Worm (Caenorhabditis elegans) whole organism, L4 larva: ENCODE data around the gene F38B7.2.

ENCODE experiments used
- F49E8.2 ChIP-seq: sonication (generic microtip); optimal IDR thresholded peaks from 2 replicates; lab custom pipeline; 2016; ENCODE audit warnings: missing compliant biosample characterization, mild to moderate bottlenecking, missing genetic modification characterization, borderline replicate concordance
- T26A8.4 ChIP-seq: fragments of 200-800 bp; sonication (Bioruptor generic); IDR thresholded peaks from 2 replicates; pipeline ENCODE4 v1.3.6; 2022; ENCODE audit warnings: missing genetic modification characterization, missing compliant biosample characterization
- ZK546.5 ChIP-seq, 2 experiments: sonication (generic microtip); optimal IDR thresholded peaks; 2 replicates each; lab custom pipeline; 2017; ENCODE audit warnings: missing biosample characterization in 2 of 2, missing genetic modification characterization in 2 of 2
- aly-2 ChIP-seq: sonication (generic microtip); optimal IDR thresholded peaks from 2 replicates; lab custom pipeline; 2018; ENCODE audit warnings: missing biosample characterization, missing genetic modification characterization
- ama-1 ChIP-seq: fragments of 150-350 bp; optimal IDR thresholded peaks from 2 replicates; lab custom pipeline; 2014; ENCODE audit warnings: inconsistent platforms, mixed read lengths
- ceh-20 ChIP-seq: fragments of 200-800 bp; sonication (Bioruptor generic); IDR thresholded peaks from 2 replicates; pipeline ENCODE4 v1.3.6; 2022; ENCODE audit warnings: missing genetic modification reagents, missing genetic modification characterization, missing compliant biosample characterization
- ceh-28 ChIP-seq: fragments of 150-350 bp; optimal IDR thresholded peaks from 2 replicates; lab custom pipeline; 2014; ENCODE audit warnings: missing biosample characterization, missing genetic modification reagents, missing genetic modification characterization
- cey-2 ChIP-seq: sonication (generic microtip); optimal IDR thresholded peaks from 3 replicates; lab custom pipeline; 2017; ENCODE audit warnings: missing genetic modification characterization, mild to moderate bottlenecking, missing compliant biosample characterization, antibody characterized with exemption, borderline replicate concordance; ENCODE audit not compliant: insufficient read depth
- daf-12 ChIP-seq: fragments of 150-350 bp; optimal IDR thresholded peaks from 2 replicates; lab custom pipeline; 2014; ENCODE audit warnings: missing biosample characterization, missing genetic modification reagents, missing genetic modification characterization
- daf-16 ChIP-seq, 3 experiments: sonication (generic microtip); optimal IDR thresholded peaks; 2 replicates each; lab custom pipeline; 2016 to 2017; ENCODE audit warnings: missing genetic modification characterization in 3 of 3, missing genetic modification reagents in 3 of 3, mild to moderate bottlenecking in 2 of 3, missing compliant biosample characterization in 2 of 3, missing biosample characterization in 1 of 3, moderate library complexity in 1 of 3
- dmd-6 ChIP-seq: fragments of 200-800 bp; sonication (Bioruptor generic); IDR thresholded peaks from 2 replicates; pipeline ENCODE4 v1.3.6; 2022; ENCODE audit warnings: missing genetic modification reagents, missing genetic modification characterization, missing compliant biosample characterization
- dmd-8 ChIP-seq: fragments of 200-800 bp; sonication (Bioruptor generic); IDR thresholded peaks from 2 replicates; pipeline ENCODE4 v1.3.6; 2022; ENCODE audit warnings: missing genetic modification characterization, missing compliant biosample characterization
- dmd-9 ChIP-seq: fragments of 200-800 bp; sonication (Bioruptor generic); IDR thresholded peaks from 2 replicates; pipeline ENCODE4 v1.3.6; 2022; ENCODE audit warnings: missing genetic modification reagents, missing genetic modification characterization, missing compliant biosample characterization
- dpl-1 ChIP-seq: fragments of 150-350 bp; optimal IDR thresholded peaks from 2 replicates; lab custom pipeline; 2014; ENCODE audit warnings: missing biosample characterization, missing genetic modification reagents, missing genetic modification characterization
- duxl-1 ChIP-seq: sonication (generic microtip); optimal IDR thresholded peaks from 2 replicates; lab custom pipeline; 2016; ENCODE audit warnings: mild to moderate bottlenecking, missing genetic modification characterization, moderate library complexity, missing compliant biosample characterization; ENCODE audit not compliant: poor library complexity
- gei-8 ChIP-seq: fragments of 200-800 bp; sonication (Bioruptor generic); optimal IDR thresholded peaks from 2 replicates; lab custom pipeline; 2018; ENCODE audit warnings: mild to moderate bottlenecking, missing genetic modification characterization, missing compliant biosample characterization
- hlh-11 ChIP-seq: fragments of 200-800 bp; sonication (Bioruptor generic); optimal IDR thresholded peaks from 2 replicates; lab custom pipeline; 2018; ENCODE audit warnings: mild to moderate bottlenecking, missing genetic modification characterization, missing compliant biosample characterization
- hlh-30 ChIP-seq: sonication (generic microtip); optimal IDR thresholded peaks from 2 replicates; lab custom pipeline; 2017; ENCODE audit warnings: antibody characterized with exemption, mild to moderate bottlenecking, missing genetic modification characterization, missing compliant biosample characterization; ENCODE audit not compliant: insufficient read depth
- hmg-1.1 ChIP-seq: fragments of 200-800 bp; sonication (Bioruptor generic); IDR thresholded peaks from 2 replicates; pipeline ENCODE4 v1.3.6; 2022; ENCODE audit warnings: missing genetic modification reagents, missing genetic modification characterization, missing compliant biosample characterization
- lin-13 ChIP-seq: fragments of 150-350 bp; optimal IDR thresholded peaks from 2 replicates; lab custom pipeline; 2014; ENCODE audit warnings: missing biosample characterization, missing genetic modification reagents, missing genetic modification characterization
- lin-38 ChIP-seq: fragments of 200-800 bp; sonication (Bioruptor generic); IDR thresholded peaks from 2 replicates; pipeline ENCODE4 v1.3.6; 2022; ENCODE audit warnings: missing genetic modification reagents, missing genetic modification characterization, missing compliant biosample characterization
- madf-5 ChIP-seq, 2 experiments: fragments of 200-800 bp; sonication (Bioruptor generic); IDR thresholded peaks; 2 replicates each; pipeline ENCODE4 v1.3.6; 2022; ENCODE audit warnings: missing compliant biosample characterization in 2 of 2, missing genetic modification characterization in 2 of 2
- mdt-29 ChIP-seq: fragments of 200-800 bp; sonication (Bioruptor generic); IDR thresholded peaks from 2 replicates; pipeline ENCODE4 v1.3.6; 2022; ENCODE audit warnings: missing genetic modification reagents, missing genetic modification characterization, missing compliant biosample characterization
- nhr-102 ChIP-seq: sonication (generic microtip); optimal IDR thresholded peaks from 2 replicates; lab custom pipeline; 2016; ENCODE audit warnings: mild to moderate bottlenecking, missing genetic modification characterization, moderate library complexity, missing compliant biosample characterization
- nhr-11 ChIP-seq: fragments of 150-350 bp; optimal IDR thresholded peaks from 2 replicates; lab custom pipeline; 2014; ENCODE audit warnings: missing biosample characterization, missing genetic modification characterization
- nhr-25 ChIP-seq: sonication (generic microtip); optimal IDR thresholded peaks from 2 replicates; lab custom pipeline; 2017; ENCODE audit warnings: missing genetic modification characterization, mild to moderate bottlenecking, missing compliant biosample characterization, antibody characterized with exemption, moderate library complexity, borderline replicate concordance; ENCODE audit not compliant: insufficient read depth
- nhr-28 ChIP-seq: fragments of 150-350 bp; optimal IDR thresholded peaks from 2 replicates; lab custom pipeline; 2014; ENCODE audit warnings: missing biosample characterization, missing genetic modification characterization
- nhr-77 ChIP-seq: fragments of 150-350 bp; optimal IDR thresholded peaks from 2 replicates; lab custom pipeline; 2014; ENCODE audit warnings: missing biosample characterization, missing genetic modification characterization
- pha-4 ChIP-seq, 2 experiments: fragments of 150-350 bp in 1 of 2; fragments of 200-800 bp in 1 of 2; sonication (Bioruptor generic) in 1 of 2; IDR thresholded peaks in 1 of 2; optimal IDR thresholded peaks in 1 of 2; 2 replicates each; pipeline versions ENCODE4 v1.3.6 to Lab custom; 2014 to 2022; ENCODE audit warnings: missing genetic modification characterization in 2 of 2, missing genetic modification reagents in 2 of 2, missing biosample characterization in 1 of 2, missing compliant biosample characterization in 1 of 2
- sdz-12 ChIP-seq: fragments of 200-800 bp; sonication (Bioruptor generic); optimal IDR thresholded peaks from 2 replicates; lab custom pipeline; 2018; ENCODE audit warnings: mild to moderate bottlenecking, missing genetic modification characterization, missing compliant biosample characterization
- skn-1 ChIP-seq: fragments of 150-350 bp; optimal IDR thresholded peaks from 2 replicates; lab custom pipeline; 2014; ENCODE audit warnings: missing biosample characterization, missing genetic modification characterization
- tag-97 ChIP-seq: fragments of 200-800 bp; sonication (Bioruptor generic); IDR thresholded peaks from 2 replicates; pipeline ENCODE4 v1.3.6; 2022; ENCODE audit warnings: missing genetic modification characterization, missing compliant biosample characterization
- vab-7 ChIP-seq: fragments of 200-800 bp; sonication (Bioruptor generic); IDR thresholded peaks from 2 replicates; pipeline ENCODE4 v1.3.6; 2022; ENCODE audit warnings: missing genetic modification reagents, missing genetic modification characterization, missing compliant biosample characterization
- zag-1 ChIP-seq: fragments of 150-350 bp; optimal IDR thresholded peaks from 2 replicates; lab custom pipeline; 2014; ENCODE audit warnings: missing biosample characterization, missing genetic modification characterization
- zfp-3 ChIP-seq: fragments of 200-800 bp; sonication (Bioruptor generic); conservative IDR thresholded peaks from 2 replicates; pipeline ENCODE4 v1.3.6; 2022; ENCODE audit warnings: missing genetic modification reagents, missing genetic modification characterization, missing compliant biosample characterization
- ztf-11 ChIP-seq: fragments of 150-350 bp; optimal IDR thresholded peaks from 2 replicates; lab custom pipeline; 2014; ENCODE audit warnings: missing biosample characterization, missing genetic modification characterization

F38B7.2 gene

DNA sequence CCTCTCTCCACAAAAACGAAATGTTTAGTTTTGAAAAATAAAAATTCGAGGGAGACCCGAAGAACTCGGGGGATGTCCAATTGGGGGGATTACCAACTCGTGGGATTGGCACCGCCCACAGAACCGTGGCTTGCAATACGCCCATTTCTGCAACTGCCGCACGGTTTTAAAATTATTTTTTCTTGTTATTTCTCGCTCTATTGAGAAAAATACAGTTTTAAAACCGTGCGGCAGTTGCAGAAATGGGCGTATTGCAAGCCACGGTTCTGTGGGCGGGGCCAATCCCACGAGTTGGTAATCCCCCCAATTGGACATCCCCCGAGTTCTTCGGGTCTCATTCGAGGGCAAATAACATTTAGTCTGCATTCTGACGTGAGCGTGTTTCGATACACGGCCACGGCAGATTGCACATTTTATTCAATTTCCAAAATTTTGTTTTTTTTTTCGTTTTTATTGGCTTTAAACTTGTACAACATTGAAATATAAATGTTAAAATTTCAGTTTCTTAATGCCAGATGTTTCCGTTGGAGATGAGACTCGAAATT, 38.8 kb upstream of the F38B7.2 start, which contains the start of the genes C55A6.1 and C55A6.10 (continued):
- TF ChIP-seq dmd-6 (GFP tag; lab: Robert Waterston, UW) (peak; percentile 79), hlh-30 (tag; lab: Kevin White, UChicago) (peak; percentile 49), nhr-77 (peak; percentile 11), dpl-1 (GFP tag; lab: Kevin White, UChicago) (peak; percentile 44), nhr-28 (peak; percentile 12), nhr-25 (peak; percentile 26)

ce11 chrV:11506347-11506746, 37.4 kb upstream of the F38B7.2 start:
- no peak for TF ChIP-seq lin-13 (GFP tag; lab: Kevin White, UChicago)
- TF ChIP-seq F49E8.2 (tag; lab: Kevin White, UChicago): no peak
- no peak for TF ChIP-seq dmd-8 (GFP tag; lab: Robert Waterston, UW)
- TF ChIP-seq mdt-29: no peak
- TF ChIP-seq zag-1 (tag; lab: Kevin White, UChicago): no peak
- no peak for TF ChIP-seq daf-12 (tag; lab: Kevin White, UChicago)
- no peak for TF ChIP-seq ceh-28
- TF ChIP-seq hlh-11: peak; percentile 51
- no peak for TF ChIP-seq ZK546.5 (tag; optimal IDR thresholded peaks at IDR 0.05; lab: Kevin White, UChicago)
- no peak for TF ChIP-seq lin-38 (GFP tag; lab: Robert Waterston, UW)
- no peak for TF ChIP-seq skn-1
- no peak for TF ChIP-seq nhr-102 (tag; lab: Kevin White, UChicago)
- no peak for TF ChIP-seq gei-8 (GFP tag; lab: Kevin White, UChicago)
- TF ChIP-seq daf-16 (GFP tag; optimal IDR thresholded peaks at IDR 0.05; lab: Kevin White, UChicago): peak in 1 of 2 experiments; percentile 97
- no peak for TF ChIP-seq daf-16 (tag; optimal IDR thresholded peaks at IDR 0.05; lab: Kevin White, UChicago)
- no peak for TF ChIP-seq zfp-3 (GFP tag; lab: Robert Waterston, UW)
- TF ChIP-seq T26A8.4 (GFP tag; lab: Robert Waterston, UW): no peak
- TF ChIP-seq aly-2 (tag; lab: Kevin White, UChicago): no peak
- TF ChIP-seq vab-7 (GFP tag; lab: Robert Waterston, UW): no peak
- peak; percentile 24 for TF ChIP-seq nhr-11 (tag; lab: Kevin White, UChicago)
- no peak for TF ChIP-seq hmg-1.1
- no peak for TF ChIP-seq tag-97 (GFP tag; lab: Robert Waterston, UW)

DNA sequence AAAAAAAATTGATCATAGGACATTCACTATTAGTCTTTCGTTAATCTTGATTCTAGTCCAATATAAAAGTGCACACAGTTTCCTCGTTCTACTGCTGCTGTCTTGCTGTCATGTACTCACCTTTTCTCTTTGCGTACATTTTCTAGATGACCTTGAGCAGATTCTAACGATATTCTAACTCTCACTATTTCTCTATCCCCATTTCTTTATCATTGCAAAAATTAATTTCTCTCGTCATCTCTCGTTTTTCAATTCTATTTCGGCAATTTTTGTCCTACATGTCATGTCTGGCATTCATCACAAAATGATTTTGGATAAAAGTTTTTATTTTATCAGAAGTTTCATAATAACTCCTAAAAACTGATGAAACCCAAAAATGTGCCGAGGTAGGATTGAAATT, 35.0 kb upstream of the F38B7.2 start, which contains the start of gene ttll-5:
ttll-5 (plus strand) TSS at position 288 of the 400 bp plus-strand sequence.
- TF ChIP-seq duxl-1 (tag; lab: Kevin White, UChicago): no peak
- TF ChIP-seq cey-2 (tag; lab: Kevin White, UChicago): no peak
- peak; percentile 8 for TF ChIP-seq nhr-25
- no peak for TF ChIP-seq ztf-11 (tag; lab: Kevin White, UChicago)
- TF ChIP-seq ama-1 (lab: Kevin White, UChicago): no peak
- TF ChIP-seq dmd-9: no peak
- no peak for TF ChIP-seq sdz-12 (GFP tag; lab: Kevin White, UChicago)
- TF ChIP-seq madf-5 (GFP tag; IDR thresholded peaks at IDR 0.05; lab: Robert Waterston, UW): no peak
- TF ChIP-seq pha-4 (GFP tag; IDR thresholded peaks at IDR 0.05; lab: Robert Waterston, UW): no peak
- TF ChIP-seq pha-4 (tag; optimal IDR thresholded peaks at IDR 0.05; lab: Kevin White, UChicago): no peak
- TF ChIP-seq ceh-20 (GFP tag; lab: Robert Waterston, UW): no peak
- peak; percentile 36 for TF ChIP-seq nhr-28
